Fruit fly (Drosophila melanogaster) ovary, adult (tissue): ENCODE data around the gene CG10341.

ENCODE experiments used
- CG17801 ChIP-seq: fragments of 200-800 bp; optimal IDR thresholded peaks from 2 replicates; lab custom pipeline; 2019; ENCODE audit warnings: missing biosample characterization, mild to moderate bottlenecking, missing genetic modification characterization, moderate library complexity; ENCODE audit not compliant: partially characterized antibody

Gene CG10341

dm6 chr2L:18698559-18699130 is at the start of gene CG10341:
CG10341 (plus strand) TSS chr2L:18698714.
- TF ChIP-seq CG17801 (GFP tag; lab: Kevin White, UChicago) = peak; percentile 10

- TF ChIP-seq CG17801 (GFP tag; lab: Kevin White, UChicago) = no peak
These were observed 45.7 kb upstream of the CG10341 start, which contains the start of gene Cyp310a1 for dm6 chr2L:18652663-18653327. Cyp310a1 (minus strand) TSS chr2L:18653010.

- TF ChIP-seq CG17801 (GFP tag; lab: Kevin White, UChicago) = no peak
These were observed 45.2 kb upstream of the CG10341 start for dm6 chr2L:18653328-18653675.

- TF ChIP-seq CG17801 (GFP tag; lab: Kevin White, UChicago) = no peak
These were observed 41.8 kb upstream of the CG10341 start for dm6 chr2L:18656691-18657237.

dm6 chr2L:18658108-18658507 is 40.4 kb upstream of the CG10341 start:
- no peak for TF ChIP-seq CG17801 (GFP tag; lab: Kevin White, UChicago)

- TF ChIP-seq CG17801 (GFP tag; lab: Kevin White, UChicago) = no peak
These were observed 35.1 kb upstream of the CG10341 start for dm6 chr2L:18663395-18663794.

- no peak for TF ChIP-seq CG17801 (GFP tag; lab: Kevin White, UChicago)
These were observed 33.6 kb upstream of the CG10341 start for dm6 chr2L:18664707-18665550.

dm6 chr2L:18665952-18666606 is 32.4 kb upstream of the CG10341 start:
- no peak for TF ChIP-seq CG17801 (GFP tag; lab: Kevin White, UChicago)

- no peak for TF ChIP-seq CG17801 (GFP tag; lab: Kevin White, UChicago)
These were observed 27.4 kb upstream of the CG10341 start, which contains the start of gene CG43338 for dm6 chr2L:18671146-18671545. CG43338 (minus strand) TSS chr2L:18671246.

dm6 chr2L:18673185-18673584 is 25.3 kb upstream of the CG10341 start, which contains the start of gene CG43339:
CG43339 (minus strand) TSS chr2L:18673285.
- no peak for TF ChIP-seq CG17801 (GFP tag; lab: Kevin White, UChicago)

- TF ChIP-seq CG17801 (GFP tag; lab: Kevin White, UChicago) = no peak
These were observed 23.5 kb upstream of the CG10341 start, which contains the start of gene Mst36Fb for dm6 chr2L:18674994-18675393. Mst36Fb (minus strand) TSS chr2L:18675094.

dm6 chr2L:18676948-18677820 is 21.3 kb upstream of the CG10341 start, which contains the start of the genes Mst36Fa and CG31751:
Mst36Fa (minus strand) TSS chr2L:18676998.
CG31751 (plus strand) TSS chr2L:18677221.
- peak; percentile 4 for TF ChIP-seq CG17801 (GFP tag; lab: Kevin White, UChicago)

dm6 chr2L:18677910-18678639 is 20.4 kb upstream of the CG10341 start:
- no peak for TF ChIP-seq CG17801 (GFP tag; lab: Kevin White, UChicago)
